Worm (Caenorhabditis elegans) whole organism, early embryonic: Measurements from ENCODE around the gene srh-200.

Experiments used
- B0310.2 ChIP-seq: sonication (generic microtip); optimal IDR thresholded peaks from 2 replicates; lab custom pipeline; 2016; ENCODE audit warnings: mild to moderate bottlenecking, missing genetic modification characterization, missing compliant biosample characterization
- aly-1 ChIP-seq: sonication (generic microtip); optimal IDR thresholded peaks from 2 replicates; lab custom pipeline; 2016; ENCODE audit warnings: missing genetic modification characterization, missing compliant biosample characterization
- ama-1 ChIP-seq: fragments of 150-350 bp; optimal IDR thresholded peaks from 2 replicates; lab custom pipeline; 2014
- ceh-13 ChIP-seq: fragments of 200-800 bp; sonication (Bioruptor generic); optimal IDR thresholded peaks from 2 replicates; lab custom pipeline; 2018; ENCODE audit warnings: mild to moderate bottlenecking, missing genetic modification characterization, missing compliant biosample characterization
- flt-1 ChIP-seq: fragments of 200-800 bp; sonication (Bioruptor generic); IDR thresholded peaks from 2 replicates; pipeline ENCODE4 v1.3.6; 2022; ENCODE audit warnings: missing genetic modification characterization, missing compliant biosample characterization
- hmbx-1 ChIP-seq: sonication (generic microtip); optimal IDR thresholded peaks from 2 replicates; lab custom pipeline; 2016; ENCODE audit warnings: mild to moderate bottlenecking, missing genetic modification characterization, missing compliant biosample characterization
- hmg-4 ChIP-seq: fragments of 200-800 bp; sonication (Bioruptor generic); optimal IDR thresholded peaks from 2 replicates; lab custom pipeline; 2018; ENCODE audit warnings: mild to moderate bottlenecking, missing genetic modification characterization, missing compliant biosample characterization
- pes-1 ChIP-seq: fragments of 200-800 bp; sonication (Bioruptor generic); IDR thresholded peaks from 2 replicates; pipeline ENCODE4 v1.3.6; 2022; ENCODE audit warnings: missing genetic modification reagents, missing genetic modification characterization, missing compliant biosample characterization
- scrt-1 ChIP-seq: fragments of 200-800 bp; sonication (Bioruptor generic); IDR thresholded peaks from 2 replicates; pipeline ENCODE4 v1.3.6; 2022; ENCODE audit warnings: missing genetic modification characterization, missing compliant biosample characterization
- tbx-37 ChIP-seq: fragments of 200-800 bp; sonication (Bioruptor generic); conservative IDR thresholded peaks from 2 replicates; pipeline ENCODE4 v1.3.6; 2022; ENCODE audit warnings: missing genetic modification reagents, missing genetic modification characterization, missing compliant biosample characterization
- tra-4 ChIP-seq: sonication (generic microtip); optimal IDR thresholded peaks from 2 replicates; lab custom pipeline; 2017; ENCODE audit warnings: missing genetic modification characterization, missing compliant biosample characterization

- TF ChIP-seq flt-1 = no peak
- no peak for TF ChIP-seq hmbx-1
- no peak for TF ChIP-seq hmg-4 (GFP tag; lab: Kevin White, UChicago)
- no peak for TF ChIP-seq tra-4 (tag; lab: Kevin White, UChicago)
- TF ChIP-seq ama-1 = no peak
- TF ChIP-seq tbx-37 = no peak
- TF ChIP-seq ceh-13 = no peak
- TF ChIP-seq B0310.2 (tag; lab: Kevin White, UChicago) = no peak
- TF ChIP-seq scrt-1 (GFP tag; lab: Robert Waterston, UW) = no peak
- TF ChIP-seq pes-1 = no peak
- no peak for TF ChIP-seq aly-1 (tag; lab: Kevin White, UChicago)
Observed at ce11 chrV:7689888-7690287, 36.4 kb upstream of the srh-200 start, which contains the start of gene C12D5.9.
